Worm (Caenorhabditis elegans): Measurements from ENCODE around the gene clh-1.

The clh-1 gene

ce11 chrII:11880456-11881353, 24.4 kb upstream of the clh-1 start (continued):
- TF ChIP-seq nhr-47 (tag; optimal IDR thresholded peaks at IDR 0.05) (no peak), ceh-90 (tag; optimal IDR thresholded peaks at IDR 0.05) (no peak), pax-3 (tag; optimal IDR thresholded peaks at IDR 0.05) (no peak), nhr-77 (tag; optimal IDR thresholded peaks at IDR 0.05) (no peak), swsn-7 (tag; optimal IDR thresholded peaks at IDR 0.05) (no peak), isw-1 (GFP tag; IDR thresholded peaks at IDR 0.05) (no peak), lin-13 (GFP tag; optimal IDR thresholded peaks at IDR 0.05) (no peak), efl-1 (optimal IDR thresholded peaks at IDR 0.05) (peak in 1 of 2 experiments; percentile 14), efl-1 (GFP tag; optimal IDR thresholded peaks at IDR 0.05 in 1 of 2) (peak in 1 of 2 experiments; percentile 90), hlh-17 (GFP tag; optimal IDR thresholded peaks at IDR 0.05; ENCODE audit: borderline replicate concordance) (no peak), ceh-82 (tag; optimal IDR thresholded peaks at IDR 0.05) (no peak), C16A3.4 (tag; optimal IDR thresholded peaks at IDR 0.05) (no peak), grh-1 (GFP tag; IDR thresholded peaks at IDR 0.05) (no peak), snpc-4 (tag; optimal IDR thresholded peaks at IDR 0.05) (no peak), vab-15 (tag; optimal IDR thresholded peaks at IDR 0.05) (no peak), nhr-20 (tag; optimal IDR thresholded peaks at IDR 0.05) (peak; percentile 29), ceh-63 (GFP tag; optimal IDR thresholded peaks at IDR 0.05) (no peak), fkh-8 (tag; optimal IDR thresholded peaks at IDR 0.05) (no peak), nhr-237 (tag; optimal IDR thresholded peaks at IDR 0.05) (no peak), mab-9 (GFP tag; IDR thresholded peaks at IDR 0.05) (no peak), dsc-1 (tag; optimal IDR thresholded peaks at IDR 0.05) (no peak), unc-86 (tag; optimal IDR thresholded peaks at IDR 0.05) (no peak), zip-4 (GFP tag; optimal IDR thresholded peaks at IDR 0.05) (no peak), zag-1 (tag; optimal IDR thresholded peaks at IDR 0.05) (no peak), nhr-76 (tag; optimal IDR thresholded peaks at IDR 0.05) (no peak), pqm-1 (tag; optimal IDR thresholded peaks at IDR 0.05) (no peak), aha-1 (tag; optimal IDR thresholded peaks at IDR 0.05) (no peak), C34B4.2 (tag; optimal IDR thresholded peaks at IDR 0.05) (no peak), unc-130 (tag; optimal IDR thresholded peaks at IDR 0.05) (no peak), ceh-88 (GFP tag; IDR thresholded peaks at IDR 0.05) (no peak), unc-30 (tag; optimal IDR thresholded peaks at IDR 0.05) (no peak), irx-1 (tag; optimal IDR thresholded peaks at IDR 0.05) (no peak), elt-2 (tag; optimal IDR thresholded peaks at IDR 0.05) (no peak), nhr-19 (GFP tag; conservative IDR thresholded peaks at IDR 0.05) (no peak), nhr-11 (tag; optimal IDR thresholded peaks at IDR 0.05) (no peak), ces-1 (GFP tag; optimal IDR thresholded peaks at IDR 0.05) (no peak), lin-15B (tag; optimal IDR thresholded peaks at IDR 0.05) (no peak), xbp-1 (tag; optimal IDR thresholded peaks at IDR 0.05) (no peak), unc-62 (GFP tag; optimal IDR thresholded peaks at IDR 0.05) (no peak), ztf-4 (tag; optimal IDR thresholded peaks at IDR 0.05) (no peak), lin-39 (tag; optimal IDR thresholded peaks at IDR 0.05) (no peak), sox-4 (tag; optimal IDR thresholded peaks at IDR 0.05) (no peak)

ce11 chrII:11879784-11880183, 23.5 kb upstream of the clh-1 start:
- TF ChIP-seq blmp-1 (tag; optimal IDR thresholded peaks at IDR 0.05), result no peak
- no peak for TF ChIP-seq pax-3 (tag; optimal IDR thresholded peaks at IDR 0.05)
- no peak for TF ChIP-seq skn-1 (tag; optimal IDR thresholded peaks at IDR 0.05)
- TF ChIP-seq sox-4 (tag; optimal IDR thresholded peaks at IDR 0.05), result no peak
- no peak for TF ChIP-seq elt-3 (tag; optimal IDR thresholded peaks at IDR 0.05)
- no peak for TF ChIP-seq mab-9 (GFP tag; IDR thresholded peaks at IDR 0.05)
- TF ChIP-seq hlh-4 (tag; optimal IDR thresholded peaks at IDR 0.05), result no peak
- no peak for TF ChIP-seq jun-1 (tag; optimal IDR thresholded peaks at IDR 0.05)
- no peak for TF ChIP-seq ama-1 (optimal IDR thresholded peaks at IDR 0.05)
- no peak for TF ChIP-seq lir-3 (tag; optimal IDR thresholded peaks at IDR 0.05; ENCODE audit: poor library complexity)
- no peak for TF ChIP-seq nhr-77 (tag; optimal IDR thresholded peaks at IDR 0.05)
- TF ChIP-seq mep-1 (tag; optimal IDR thresholded peaks at IDR 0.05), result no peak
- no peak for TF ChIP-seq lsy-2 (tag; optimal IDR thresholded peaks at IDR 0.05)
- TF ChIP-seq irx-1 (tag; optimal IDR thresholded peaks at IDR 0.05), result no peak
- no peak for TF ChIP-seq tlp-1 (tag; optimal IDR thresholded peaks at IDR 0.05)
- TF ChIP-seq unc-86 (tag; optimal IDR thresholded peaks at IDR 0.05), result no peak
- TF ChIP-seq lin-14 (GFP tag; optimal IDR thresholded peaks at IDR 0.05), result no peak
